Worm (Caenorhabditis elegans) whole organism, L4 larva: Measurements from ENCODE around the gene C55C3.4.

Source experiments
- fkh-10 ChIP-seq: fragments of 150-350 bp; optimal IDR thresholded peaks from 2 replicates; lab custom pipeline; 2014; ENCODE audit warnings: missing biosample characterization, missing genetic modification reagents, missing genetic modification characterization
- jun-1 ChIP-seq: fragments of 150-350 bp; optimal IDR thresholded peaks from 2 replicates; lab custom pipeline; 2014; ENCODE audit warnings: missing biosample characterization, missing genetic modification reagents, missing genetic modification characterization
- nhr-48 ChIP-seq: sonication (generic microtip); optimal IDR thresholded peaks from 2 replicates; lab custom pipeline; 2016; ENCODE audit warnings: mild to moderate bottlenecking, missing genetic modification characterization, missing compliant biosample characterization

C55C3.4 gene

DNA sequence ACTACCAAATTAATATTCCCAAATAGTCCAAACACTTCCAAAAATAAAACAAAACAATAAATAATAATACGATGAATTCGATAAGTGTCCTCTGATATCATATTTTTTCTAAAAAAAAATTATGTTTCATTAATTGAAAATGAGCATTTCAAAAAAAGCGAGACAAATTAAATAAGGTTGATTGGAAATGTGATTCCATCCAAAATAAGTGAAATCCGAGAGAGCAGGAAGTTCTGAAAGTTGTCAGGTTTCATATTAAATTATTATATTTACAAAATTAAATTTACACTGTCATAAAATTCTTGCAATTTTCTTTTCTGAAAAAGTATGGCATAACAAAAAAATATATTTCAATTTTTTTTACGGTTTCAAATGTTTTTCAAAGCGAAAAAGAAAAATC, 50.9 kb downstream of the C55C3.4 start, which contains the start of gene srsx-14:
srsx-14 (minus strand) TSS at position 101 of the 400 bp plus-strand sequence.
- TF ChIP-seq fkh-10 (no peak), nhr-48 (tag; lab: Kevin White, UChicago) (no peak), jun-1 (tag; lab: Kevin White, UChicago) (no peak)
